Fruit fly (Drosophila melanogaster) whole organism, adult: ENCODE results near the gene CG6163.

Experiments used
- CG11617 ChIP-seq: fragments of 200-800 bp; sonication (Bioruptor generic); optimal IDR thresholded peaks from 2 replicates; lab custom pipeline; 2017; ENCODE audit warnings: mild to moderate bottlenecking, missing biosample characterization, missing genetic modification reagents, missing genetic modification characterization
- CG14711 ChIP-seq: fragments of 200-800 bp; sonication (Bioruptor generic); optimal IDR thresholded peaks from 2 replicates; lab custom pipeline; 2018; ENCODE audit warnings: missing biosample characterization, mild to moderate bottlenecking, missing genetic modification characterization, moderate library complexity
- Mnt ChIP-seq: fragments of 200-800 bp; sonication (Bioruptor generic); optimal IDR thresholded peaks from 2 replicates; lab custom pipeline; 2016; ENCODE audit warnings: missing biosample characterization, mild to moderate bottlenecking, missing genetic modification characterization
- cic ChIP-seq: fragments of 200-800 bp; sonication (Bioruptor generic); optimal IDR thresholded peaks from 2 replicates; lab custom pipeline; 2017; ENCODE audit warnings: missing biosample characterization, mild to moderate bottlenecking, missing genetic modification characterization, moderate library complexity
- kay ChIP-seq: fragments of 200-800 bp; sonication (Bioruptor generic); peaks from one replicate; lab custom pipeline; 2016; ENCODE audit warnings: missing biosample characterization, missing genetic modification characterization, borderline replicate concordance
- pad ChIP-seq: fragments of 200-800 bp; sonication (Bioruptor generic); optimal IDR thresholded peaks from 3 replicates; lab custom pipeline; 2017; ENCODE audit warnings: missing biosample characterization, missing genetic modification characterization, mild to moderate bottlenecking, moderate library complexity, missing genetic modification reagents

DNA sequence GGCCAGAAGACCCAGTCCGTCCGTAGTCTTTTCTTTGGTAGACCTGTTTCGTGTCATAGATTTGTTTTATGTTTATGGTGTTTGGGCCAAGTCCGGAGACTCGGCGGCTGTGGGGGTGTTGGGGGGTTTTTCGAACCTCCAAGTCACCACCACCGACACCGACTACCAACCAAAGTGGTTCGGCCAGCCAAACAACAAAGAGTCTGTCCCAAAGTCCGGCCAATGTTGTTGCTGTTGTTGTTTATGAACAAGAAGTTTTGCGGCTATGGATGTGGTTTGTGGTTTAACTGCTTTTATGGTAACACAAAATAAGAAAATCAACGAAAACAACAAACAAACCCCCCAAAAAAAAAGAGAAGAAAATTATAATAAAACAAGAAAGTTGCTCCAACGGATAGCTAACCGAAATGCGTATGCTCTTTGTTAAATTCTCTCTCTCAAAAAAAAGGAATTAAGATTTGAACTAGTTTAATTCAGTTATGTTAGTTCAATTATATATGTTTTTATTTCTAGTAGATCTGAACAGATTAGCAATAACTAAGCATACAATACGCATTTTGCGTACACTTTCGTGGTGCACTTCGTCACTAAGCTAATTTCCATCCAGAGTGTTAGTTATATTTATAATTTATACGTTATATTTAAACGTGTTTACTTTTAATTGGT, 36.5 kb downstream of the CG6163 start:
- TF ChIP-seq kay (GFP tag; lab: Kevin White, UChicago), result no peak
- TF ChIP-seq pad (GFP tag; lab: Kevin White, UChicago), result no peak
- no peak for TF ChIP-seq cic (GFP tag; lab: Kevin White, UChicago)
- no peak for TF ChIP-seq Mnt (GFP tag; lab: Kevin White, UChicago)
- no peak for TF ChIP-seq CG14711 (tag; lab: Kevin White, UChicago)
- TF ChIP-seq CG11617 (GFP tag; lab: Kevin White, UChicago), result no peak
